Worm (Caenorhabditis elegans): Measurements from ENCODE around the gene F11A5.16.

- TF ChIP-seq mdl-1 (tag; optimal IDR thresholded peaks at IDR 0.05): no peak
- no peak for TF ChIP-seq nhr-237 (tag; optimal IDR thresholded peaks at IDR 0.05)
- TF ChIP-seq dpl-1 (GFP tag; optimal IDR thresholded peaks at IDR 0.05): no peak
- no peak for TF ChIP-seq ceh-82 (tag; optimal IDR thresholded peaks at IDR 0.05)
- no peak for TF ChIP-seq aly-2 (tag; optimal IDR thresholded peaks at IDR 0.05)
Measured at ce11 chrV:16204888-16205287, 5.9 kb upstream of the F11A5.16 start, which contains the start of gene irld-26.
